Worm (Caenorhabditis elegans) whole organism, L1 larva: ENCODE measurements around the gene C42D4.13.

Experiments
- egl-27 ChIP-seq, 2 experiments: fragments of 150-350 bp in 1 of 2; sonication (generic microtip); optimal IDR thresholded peaks; 3 replicates each; lab custom pipeline; 2017 to 2018; ENCODE audit warnings: missing biosample characterization in 2 of 2, missing genetic modification characterization in 2 of 2, missing genetic modification reagents in 2 of 2
- elt-3 ChIP-seq, 6 experiments: fragments of 150-350 bp in 1 of 6; sonication (generic microtip); optimal IDR thresholded peaks; 2 replicates each; lab custom pipeline; 2017 to 2018; ENCODE audit warnings: missing biosample characterization in 6 of 6, missing genetic modification characterization in 6 of 6, inconsistent platforms in 1 of 6
- fkh-8 ChIP-seq: sonication (generic microtip); optimal IDR thresholded peaks from 2 replicates; lab custom pipeline; 2016; ENCODE audit warnings: mild to moderate bottlenecking, missing genetic modification characterization, missing compliant biosample characterization
- nhr-237 ChIP-seq: fragments of 150-350 bp; optimal IDR thresholded peaks from 2 replicates; lab custom pipeline; 2014; ENCODE audit warnings: missing biosample characterization, missing genetic modification characterization
- pag-3 ChIP-seq: sonication (generic microtip); optimal IDR thresholded peaks from 2 replicates; lab custom pipeline; 2017; ENCODE audit warnings: missing genetic modification characterization, mild to moderate bottlenecking, missing compliant biosample characterization, antibody characterized with exemption, borderline replicate concordance; ENCODE audit not compliant: insufficient read depth
- unc-130 ChIP-seq: fragments of 150-350 bp; optimal IDR thresholded peaks from 2 replicates; lab custom pipeline; 2017; ENCODE audit warnings: missing biosample characterization, missing genetic modification characterization, inconsistent platforms
- unc-30 ChIP-seq: sonication (generic microtip); optimal IDR thresholded peaks from 2 replicates; lab custom pipeline; 2017; ENCODE audit warnings: missing biosample characterization, missing genetic modification characterization

- TF ChIP-seq fkh-8 (tag; lab: Kevin White, UChicago) (peak; percentile 68), egl-27 (tag; optimal IDR thresholded peaks at IDR 0.05; lab: Kevin White, UChicago) (no peak), elt-3 (tag; optimal IDR thresholded peaks at IDR 0.05; lab: Kevin White, UChicago) (peak in 2 of 6 experiments; percentile 5 to 82), unc-130 (tag; lab: Kevin White, UChicago) (peak; percentile 85), unc-30 (tag; lab: Kevin White, UChicago) (no peak), nhr-237 (peak; percentile 13), pag-3 (tag; lab: Kevin White, UChicago) (no peak)
Observed at ce11 chrIV:7230198-7230597, 42.3 kb upstream of the C42D4.13 start, which contains the start of gene cap-1.
